Worm (Caenorhabditis elegans) whole organism, L2 larva: Measurements from ENCODE around the gene C28G1.10.

ENCODE experiments used
- R02D3.7 ChIP-seq: fragments of 150-350 bp; optimal IDR thresholded peaks from 2 replicates; lab custom pipeline; 2014; ENCODE audit warnings: missing biosample characterization, missing genetic modification characterization
- ZK546.5 ChIP-seq: sonication (generic microtip); optimal IDR thresholded peaks from 2 replicates; lab custom pipeline; 2017; ENCODE audit warnings: missing biosample characterization, missing genetic modification characterization
- blmp-1 ChIP-seq: sonication (generic microtip); optimal IDR thresholded peaks from 2 replicates; lab custom pipeline; 2017; ENCODE audit warnings: missing genetic modification characterization, mild to moderate bottlenecking, missing compliant biosample characterization, antibody characterized with exemption, moderate library complexity; ENCODE audit not compliant: insufficient read depth
- ceh-82 ChIP-seq: fragments of 150-350 bp; optimal IDR thresholded peaks from 2 replicates; lab custom pipeline; 2014; ENCODE audit warnings: missing biosample characterization, missing genetic modification characterization
- egl-27 ChIP-seq: sonication (generic microtip); optimal IDR thresholded peaks from 3 replicates; lab custom pipeline; 2017; ENCODE audit warnings: missing biosample characterization, missing genetic modification reagents, missing genetic modification characterization
- elt-3 ChIP-seq: sonication (generic microtip); optimal IDR thresholded peaks from 2 replicates; lab custom pipeline; 2017; ENCODE audit warnings: missing biosample characterization, missing genetic modification characterization
- fos-1 ChIP-seq: fragments of 150-350 bp; optimal IDR thresholded peaks from 2 replicates; lab custom pipeline; 2014; ENCODE audit warnings: missing biosample characterization, missing genetic modification characterization
- gmeb-1 ChIP-seq: fragments of 150-350 bp; optimal IDR thresholded peaks from 2 replicates; lab custom pipeline; 2014; ENCODE audit warnings: missing biosample characterization, missing genetic modification characterization
- mdl-1 ChIP-seq, 2 experiments: fragments of 150-350 bp in 1 of 2; sonication (generic microtip) in 1 of 2; optimal IDR thresholded peaks; 2 replicates each; lab custom pipeline; 2017; ENCODE audit warnings: missing biosample characterization in 2 of 2, missing genetic modification characterization in 2 of 2
- unc-39 ChIP-seq: fragments of 150-350 bp; optimal IDR thresholded peaks from 2 replicates; lab custom pipeline; 2014; ENCODE audit warnings: missing biosample characterization, missing genetic modification characterization
- unc-62 ChIP-seq: fragments of 150-350 bp; optimal IDR thresholded peaks from 2 replicates; lab custom pipeline; 2014; ENCODE audit warnings: missing biosample characterization, missing genetic modification reagents, missing genetic modification characterization
- ztf-11 ChIP-seq: sonication (generic microtip); optimal IDR thresholded peaks from 2 replicates; lab custom pipeline; 2017; ENCODE audit warnings: missing biosample characterization, missing genetic modification characterization

DNA sequence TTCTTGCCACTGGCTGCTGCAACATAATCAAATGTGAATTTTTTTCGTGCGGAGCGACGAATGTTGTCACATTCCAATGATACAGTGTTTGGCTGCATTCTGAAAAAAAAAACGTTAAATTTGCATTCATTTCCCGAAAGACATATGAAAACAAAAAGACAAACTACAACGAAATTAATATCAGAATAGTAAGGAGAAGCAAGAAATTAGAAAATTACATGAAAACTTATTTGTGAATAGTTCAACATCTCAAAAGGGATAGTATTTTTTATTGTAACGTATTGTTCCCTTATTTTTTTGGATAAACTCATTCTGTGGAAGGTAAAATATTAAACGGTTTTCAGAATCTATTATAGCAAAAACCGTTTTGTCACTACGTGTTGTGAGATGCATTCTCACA lies 6.6 kb downstream of the C28G1.10 start, which contains the start of gene sprp-4:
- TF ChIP-seq unc-62 (no peak), blmp-1 (tag; lab: Kevin White, UChicago) (no peak), elt-3 (tag; lab: Kevin White, UChicago) (no peak), gmeb-1 (tag; lab: Kevin White, UChicago) (no peak), fos-1 (tag; lab: Kevin White, UChicago) (no peak), ceh-82 (no peak), ztf-11 (tag; lab: Kevin White, UChicago) (no peak), ZK546.5 (tag; lab: Kevin White, UChicago) (no peak), R02D3.7 (tag; lab: Kevin White, UChicago) (no peak), unc-39 (tag; lab: Kevin White, UChicago) (no peak), egl-27 (tag; lab: Kevin White, UChicago) (no peak), mdl-1 (tag; optimal IDR thresholded peaks at IDR 0.05; lab: Kevin White, UChicago) (no peak)
